Worm (Caenorhabditis elegans) whole organism, L4/young adult: ENCODE data around the gene T24H10.5.

Experiments used
- W03F9.2 ChIP-seq: fragments of 150-350 bp; optimal IDR thresholded peaks from 2 replicates; lab custom pipeline; 2014; ENCODE audit warnings: missing biosample characterization, missing genetic modification characterization
- dao-5 ChIP-seq: sonication (generic microtip); optimal IDR thresholded peaks from 2 replicates; lab custom pipeline; 2016; ENCODE audit warnings: missing genotype, missing genetic modification characterization, moderate library complexity, missing compliant biosample characterization
- him-1 ChIP-seq: sonication (generic microtip); optimal IDR thresholded peaks from 2 replicates; lab custom pipeline; 2016; ENCODE audit warnings: missing genotype, missing genetic modification reagents, missing genetic modification characterization, missing compliant biosample characterization

The T24H10.5 gene

DNA sequence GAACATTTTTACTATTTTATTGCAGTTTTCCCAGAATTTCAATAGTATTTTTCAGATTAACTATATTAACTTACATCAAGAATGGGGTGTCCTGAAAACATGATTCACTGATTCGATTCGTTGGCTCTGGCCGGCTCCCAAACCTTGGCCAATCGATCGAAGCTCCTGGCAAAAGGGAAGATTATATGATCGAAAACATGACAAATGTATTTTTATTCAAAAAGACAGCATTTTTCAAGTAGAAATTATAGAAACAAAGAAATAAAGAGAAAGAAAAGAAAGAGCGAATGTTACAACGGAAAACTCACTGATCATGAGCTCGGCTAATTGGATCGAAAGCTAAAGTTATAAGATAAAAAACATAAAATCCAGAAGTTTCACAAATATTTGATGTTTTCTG is 30.2 kb upstream of the T24H10.5 start, which contains the start of gene T24B8.4:
Gene T24B8.4 (minus strand): TSS at position 101 of the 400 bp plus-strand sequence.
- TF ChIP-seq dao-5 (no peak), W03F9.2 (tag; lab: Kevin White, UChicago) (no peak), him-1 (tag; lab: Kevin White, UChicago) (no peak)

DNA sequence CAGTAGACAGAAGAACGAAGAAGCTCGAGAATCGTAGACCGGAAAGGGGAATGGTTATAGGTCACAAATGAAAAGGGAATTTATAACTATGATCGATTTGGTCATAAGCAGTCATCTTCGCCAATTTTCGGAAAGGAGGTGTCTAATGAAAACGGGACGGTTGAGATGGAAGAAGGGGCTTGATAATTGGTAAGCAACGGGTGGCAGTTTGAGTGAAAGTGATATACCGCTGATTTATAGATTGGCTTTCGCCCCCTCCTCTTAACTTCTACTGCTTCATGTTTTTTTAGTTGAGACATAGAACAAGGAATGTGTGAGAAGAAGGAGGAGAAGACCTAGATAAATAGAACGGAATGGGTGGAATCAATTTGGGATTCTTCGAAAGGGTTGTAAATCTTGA is 28.1 kb upstream of the T24H10.5 start:
- no peak for TF ChIP-seq W03F9.2 (tag; lab: Kevin White, UChicago)
- no peak for TF ChIP-seq him-1 (tag; lab: Kevin White, UChicago)
- TF ChIP-seq dao-5, result no peak

DNA sequence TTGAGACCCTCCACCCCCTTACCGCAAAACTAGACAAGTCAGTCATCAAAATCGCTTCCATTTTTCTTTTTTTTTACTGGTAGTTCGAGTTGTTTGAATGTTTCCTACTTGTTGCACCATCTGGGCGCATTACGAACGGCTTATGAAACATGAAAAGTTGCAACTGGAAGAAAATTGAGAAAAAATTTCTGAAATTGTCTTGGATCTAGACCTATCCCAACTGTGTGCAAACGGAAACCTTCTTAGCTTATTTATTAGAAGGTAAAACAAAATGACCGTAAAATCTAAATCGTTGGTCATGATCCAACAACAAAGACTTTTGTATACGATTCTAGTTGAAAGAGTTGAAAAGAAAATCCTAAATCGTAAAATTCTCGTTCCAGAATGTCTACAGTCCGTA is 26.4 kb upstream of the T24H10.5 start:
- TF ChIP-seq him-1 (tag; lab: Kevin White, UChicago), result no peak
- no peak for TF ChIP-seq dao-5
- TF ChIP-seq W03F9.2 (tag; lab: Kevin White, UChicago), result no peak

DNA sequence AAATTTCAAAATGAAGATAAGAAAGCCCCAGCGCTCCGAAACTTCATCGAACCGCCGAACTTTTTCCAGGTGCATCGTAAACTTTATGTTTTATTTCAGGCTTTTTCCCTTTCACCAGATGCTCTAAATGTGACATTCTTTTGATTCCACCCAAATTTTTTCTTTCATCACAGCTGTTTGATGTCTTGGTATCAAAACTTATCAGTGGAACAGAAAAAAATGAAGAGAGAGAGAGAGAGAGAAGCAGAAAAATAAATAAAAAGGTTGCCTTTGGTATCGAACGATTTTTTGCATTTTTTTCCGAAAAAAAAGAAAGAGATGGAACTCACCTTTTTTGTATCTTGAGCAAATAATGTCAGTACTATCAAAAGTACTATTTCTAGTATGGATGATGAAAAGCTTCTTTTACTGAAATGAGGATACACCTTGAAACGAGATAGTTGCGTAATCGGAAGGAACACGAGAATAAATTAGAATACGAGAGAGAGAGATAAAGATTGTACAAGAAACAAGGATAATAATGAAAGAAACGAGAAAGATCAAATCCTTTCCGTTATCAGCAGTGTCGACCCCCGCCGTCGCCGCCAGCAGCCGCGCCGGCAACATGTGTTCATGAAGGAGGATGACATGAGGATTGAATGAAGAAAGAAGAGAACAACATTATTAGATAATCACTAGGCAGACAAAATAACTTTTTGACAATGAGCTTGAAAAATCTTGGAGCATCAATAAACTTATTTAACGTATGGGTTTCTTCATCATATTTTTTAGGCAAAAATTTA is 24.6 kb upstream of the T24H10.5 start:
- TF ChIP-seq him-1 (tag; lab: Kevin White, UChicago) (no peak), W03F9.2 (tag; lab: Kevin White, UChicago) (no peak), dao-5 (no peak)

DNA sequence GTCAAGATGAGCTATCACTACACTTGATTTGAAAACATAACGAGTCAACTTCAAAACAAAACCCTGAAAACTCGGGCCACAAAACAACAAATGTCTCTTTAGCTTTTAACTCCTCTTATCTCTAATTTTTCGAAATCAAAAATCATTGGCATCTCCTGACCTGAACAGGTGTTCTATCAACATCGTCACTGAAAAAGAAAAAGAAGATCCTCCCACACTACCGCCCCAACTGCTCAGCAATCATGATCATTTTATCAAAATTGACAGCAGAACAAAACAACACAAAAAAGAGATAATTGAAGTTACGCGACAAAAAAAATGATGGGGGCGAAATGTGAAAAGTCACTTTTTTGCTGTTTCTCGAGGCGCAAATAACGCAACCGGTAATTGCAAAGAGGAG is 22.5 kb upstream of the T24H10.5 start:
- TF ChIP-seq W03F9.2 (tag; lab: Kevin White, UChicago) (no peak), dao-5 (no peak), him-1 (tag; lab: Kevin White, UChicago) (no peak)

DNA sequence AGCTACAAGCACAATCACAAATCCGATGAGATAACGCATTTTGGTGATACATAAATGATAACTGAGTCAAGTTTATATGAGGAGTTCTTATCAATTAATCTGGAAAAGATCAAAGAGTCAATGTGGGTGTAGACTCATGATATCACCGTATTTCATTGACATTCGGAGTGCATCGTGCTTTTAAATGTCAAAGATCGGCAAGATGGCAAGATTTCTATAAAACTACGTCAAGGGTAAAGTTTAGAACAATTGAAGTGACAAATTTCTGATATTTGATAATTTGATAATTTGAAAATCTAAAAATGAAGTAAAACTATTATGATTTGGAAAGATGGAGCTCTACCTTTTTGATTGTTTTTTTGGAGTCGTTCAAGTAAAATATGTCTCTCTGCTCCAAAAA is 17.8 kb upstream of the T24H10.5 start, which contains the start of gene sysm-1:
Gene sysm-1 (minus strand): TSS at position 101 of the 400 bp plus-strand sequence.
- no peak for TF ChIP-seq him-1 (tag; lab: Kevin White, UChicago)
- TF ChIP-seq dao-5, result no peak
- TF ChIP-seq W03F9.2 (tag; lab: Kevin White, UChicago), result no peak

DNA sequence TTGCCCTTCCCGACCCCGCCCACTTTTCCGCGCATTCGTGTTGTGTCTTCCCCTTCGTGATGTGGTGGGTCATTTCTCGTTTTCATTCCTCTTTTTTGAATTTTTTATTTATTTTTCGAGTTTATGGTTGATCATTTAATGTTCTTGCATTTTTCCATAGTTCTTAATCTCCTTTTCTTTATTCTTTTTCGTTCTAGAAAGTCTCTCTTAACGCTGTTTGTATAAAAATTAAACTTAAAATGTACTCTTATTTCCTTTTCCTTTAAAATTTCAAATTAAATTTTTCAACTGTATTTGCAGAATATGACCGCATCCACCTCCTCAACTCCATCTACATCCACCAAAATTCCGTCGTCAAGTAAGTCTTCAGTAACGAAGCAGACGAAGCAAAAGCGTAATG is 14.6 kb upstream of the T24H10.5 start, which contains the start of gene hlh-3:
Gene hlh-3 (plus strand): TSS at position 301 of the 400 bp plus-strand sequence.
- TF ChIP-seq W03F9.2 (tag; lab: Kevin White, UChicago), result no peak
- no peak for TF ChIP-seq dao-5
- TF ChIP-seq him-1 (tag; lab: Kevin White, UChicago), result no peak

DNA sequence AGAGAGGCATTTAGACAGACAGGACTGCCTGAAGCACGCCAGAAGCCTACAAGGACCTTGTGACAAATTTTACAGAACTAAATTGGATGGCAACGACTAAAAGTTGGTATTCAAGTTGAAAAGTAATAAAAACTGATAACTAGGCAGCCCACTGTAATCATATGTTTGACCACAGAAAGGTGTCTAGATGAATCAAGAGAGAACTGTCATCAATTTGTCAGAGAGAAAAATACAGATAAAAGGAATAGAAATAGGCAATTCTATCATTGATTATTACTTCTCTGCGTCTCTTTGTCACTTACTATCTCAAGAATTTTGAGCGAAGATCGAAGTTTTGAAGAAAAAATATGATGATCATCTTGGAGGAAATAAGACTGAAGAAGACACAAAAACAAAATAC is 8.0 kb upstream of the T24H10.5 start:
- TF ChIP-seq him-1 (tag; lab: Kevin White, UChicago), result no peak
- TF ChIP-seq dao-5, result no peak
- TF ChIP-seq W03F9.2 (tag; lab: Kevin White, UChicago), result no peak

DNA sequence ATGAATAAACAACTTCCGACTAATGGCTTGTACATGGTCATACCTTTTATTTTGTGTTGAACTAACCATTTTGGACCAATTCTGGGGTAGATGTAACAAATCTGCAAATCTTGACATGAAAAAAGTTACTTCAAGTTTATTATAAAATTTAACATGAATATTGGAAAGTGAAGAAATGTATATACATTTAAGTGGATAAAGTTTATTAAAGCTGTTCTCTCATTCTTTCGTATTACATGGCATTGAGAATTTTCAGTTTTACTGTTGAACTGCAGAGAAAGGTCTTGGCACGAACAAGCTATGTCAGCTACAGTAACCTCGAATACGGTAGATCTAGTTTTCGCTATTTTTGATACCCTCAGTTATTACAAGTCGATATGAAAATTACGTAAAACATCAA is 7.3 kb upstream of the T24H10.5 start, which contains the start of gene C07H4.1:
Gene C07H4.1 (minus strand): TSS at position 101 of the 400 bp plus-strand sequence.
- no peak for TF ChIP-seq him-1 (tag; lab: Kevin White, UChicago)
- TF ChIP-seq W03F9.2 (tag; lab: Kevin White, UChicago), result no peak
- no peak for TF ChIP-seq dao-5

DNA sequence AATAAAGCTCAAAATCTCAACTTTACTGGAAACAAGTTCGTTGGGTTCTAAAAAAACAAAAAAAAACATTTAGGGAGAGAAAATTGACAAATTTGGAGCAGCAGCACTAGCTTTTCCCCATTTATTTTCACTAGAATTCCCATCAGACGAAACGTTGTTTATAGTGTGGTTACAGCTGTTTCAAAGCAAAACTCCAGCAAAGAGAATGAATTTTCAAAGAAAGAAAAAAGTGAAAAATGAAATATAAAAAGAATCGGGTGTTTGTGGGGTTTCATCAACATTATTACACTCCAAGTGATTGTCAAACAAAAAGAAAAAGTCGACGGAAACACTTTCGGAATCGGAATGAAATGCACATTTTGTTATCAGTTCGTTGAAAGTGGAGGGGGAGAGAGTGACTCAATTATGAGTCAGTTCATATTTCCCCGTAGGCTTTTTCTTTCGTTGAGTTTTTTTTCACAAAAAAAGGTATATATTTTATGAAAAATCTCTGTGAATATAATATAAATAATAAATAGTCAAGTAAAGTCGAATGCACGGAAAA is 6.6 kb upstream of the T24H10.5 start:
- TF ChIP-seq W03F9.2 (tag; lab: Kevin White, UChicago) (peak; percentile 42), dao-5 (no peak)

DNA sequence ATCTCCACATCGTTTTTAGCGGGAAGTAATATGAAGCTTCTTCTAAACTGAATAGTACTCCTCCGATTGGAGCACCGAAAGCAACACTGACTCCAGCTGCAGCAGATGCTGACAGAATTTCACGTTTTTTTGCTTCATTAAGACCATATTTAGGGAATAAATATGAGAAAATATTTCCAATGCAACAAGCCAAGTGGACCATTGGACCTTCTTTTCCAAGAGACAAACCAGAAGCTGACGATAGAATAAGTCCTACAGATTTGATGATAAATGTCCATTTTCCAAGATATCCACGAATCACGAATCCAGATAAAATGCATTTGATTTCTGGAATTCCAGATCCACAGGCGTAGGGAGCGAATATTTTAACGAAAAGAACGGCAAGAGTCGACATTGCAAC is 3.6 kb upstream of the T24H10.5 start:
- TF ChIP-seq dao-5, result no peak
- TF ChIP-seq him-1 (tag; lab: Kevin White, UChicago), result no peak
- no peak for TF ChIP-seq W03F9.2 (tag; lab: Kevin White, UChicago)

DNA sequence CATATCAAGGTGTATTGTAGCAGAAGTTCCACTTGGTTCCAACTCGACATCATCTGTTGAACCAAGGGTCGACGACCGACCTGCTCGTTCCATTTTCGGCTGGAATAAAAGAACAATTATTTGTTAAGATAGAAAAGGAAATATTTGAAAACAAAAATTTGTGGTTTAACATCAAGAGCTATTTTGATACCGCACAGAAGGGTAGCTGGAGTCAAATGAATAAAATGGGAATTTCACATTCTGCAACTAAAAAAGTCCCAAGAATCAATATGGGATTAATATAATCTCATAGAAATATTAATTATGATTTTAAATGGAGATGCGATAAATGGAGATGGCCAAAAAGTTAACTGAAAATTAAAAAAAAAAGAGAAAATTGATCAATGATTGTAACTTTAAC is 2.4 kb upstream of the T24H10.5 start, which contains the start of gene clh-5:
Gene clh-5 (minus strand): TSS at position 101 of the 400 bp plus-strand sequence.
- TF ChIP-seq dao-5 (no peak), W03F9.2 (tag; lab: Kevin White, UChicago) (no peak), him-1 (tag; lab: Kevin White, UChicago) (no peak)

DNA sequence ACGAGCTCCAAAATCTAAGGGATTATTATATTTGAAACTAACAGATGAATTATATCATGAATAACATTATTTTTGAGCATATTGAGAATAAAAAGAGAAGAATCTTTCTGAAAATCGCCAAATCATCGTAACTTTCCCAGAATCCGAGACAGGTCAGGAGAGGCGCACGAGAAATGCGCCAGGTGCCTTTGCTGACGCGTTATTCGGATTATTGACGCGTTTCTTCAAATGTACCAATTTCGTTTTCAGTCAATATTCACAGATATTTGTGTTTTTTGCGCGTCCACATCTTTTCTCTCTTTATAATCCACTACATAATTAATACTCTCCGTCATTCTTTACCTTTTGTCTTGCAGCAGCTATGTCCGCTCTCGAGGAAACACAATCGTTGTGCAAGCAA is 1.9 kb upstream of the T24H10.5 start, which contains the start of gene T24H10.1:
Gene T24H10.1 (plus strand): TSS at position 355 of the 400 bp plus-strand sequence.
- peak; percentile 36 for TF ChIP-seq W03F9.2 (tag; lab: Kevin White, UChicago)
- peak; percentile 45 for TF ChIP-seq him-1 (tag; lab: Kevin White, UChicago)
- TF ChIP-seq dao-5, result no peak

DNA sequence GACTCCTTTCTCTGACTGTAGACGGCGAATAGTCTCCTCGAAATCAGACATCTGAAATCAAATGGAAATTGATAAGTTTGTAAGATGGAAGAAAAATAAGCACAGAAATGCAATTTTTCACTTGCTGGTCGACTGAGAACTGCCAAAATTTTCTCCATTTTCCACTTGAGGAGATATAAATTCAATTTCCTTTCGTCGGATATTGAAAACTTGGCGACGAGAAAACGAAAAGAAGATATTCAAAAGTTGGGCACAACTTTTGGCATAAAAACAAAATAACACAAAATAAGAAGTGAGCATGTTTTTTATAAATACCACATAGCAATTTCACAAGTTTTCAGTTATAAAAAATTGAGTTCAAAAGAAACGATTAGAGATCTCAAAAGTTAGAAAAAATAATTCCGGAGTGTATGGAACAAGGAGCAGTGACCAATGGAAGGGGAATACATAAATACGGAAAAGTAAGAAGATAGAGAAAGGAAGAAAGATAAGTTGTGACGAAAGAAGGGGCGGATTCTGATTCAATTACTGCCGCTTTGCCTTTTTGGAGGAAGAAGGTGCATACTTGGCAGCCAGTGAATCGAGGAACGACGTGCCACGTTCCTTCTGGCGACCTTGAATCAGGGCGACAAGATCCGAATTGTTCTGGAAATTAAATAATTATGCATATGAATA is 6.3 kb downstream of the T24H10.5 start, which contains the start of gene dyrb-1:
Gene dyrb-1 (minus strand): TSS at position 51 of the 675 bp plus-strand sequence.
- TF ChIP-seq dao-5 (no peak), W03F9.2 (tag; lab: Kevin White, UChicago) (no peak), him-1 (tag; lab: Kevin White, UChicago) (no peak)
